Worm (Caenorhabditis elegans): ENCODE results near the gene T23G7.3.

DNA sequence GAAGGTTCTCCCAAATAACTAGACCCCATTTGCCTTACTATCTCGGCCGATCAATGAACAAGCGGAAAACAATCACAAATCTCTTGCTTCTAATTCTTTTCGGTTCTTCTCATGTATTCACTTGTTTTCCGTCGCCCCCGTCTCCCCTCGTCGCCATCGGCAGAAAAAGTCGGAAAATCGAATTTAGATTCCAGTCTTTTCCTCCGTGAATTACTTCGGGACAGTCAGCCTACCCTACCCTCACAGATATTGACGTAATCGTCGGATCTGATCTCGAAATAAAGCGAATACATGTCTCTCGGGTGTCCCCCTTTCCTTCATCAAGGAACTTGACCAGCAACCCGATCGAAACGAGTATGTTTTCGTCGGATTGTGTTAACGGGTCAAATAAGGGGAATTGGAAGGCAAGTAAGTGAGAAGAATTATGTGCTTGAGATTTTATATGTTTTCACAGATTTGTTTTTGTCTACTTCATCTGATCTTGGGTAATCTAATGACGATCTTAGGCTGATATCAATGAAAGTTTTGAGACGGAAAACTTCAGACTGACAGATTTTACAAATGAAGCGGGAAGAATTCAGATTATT, 23.0 kb upstream of the T23G7.3 start:
- no peak for TF ChIP-seq nhr-76 (tag; optimal IDR thresholded peaks at IDR 0.05)
- TF ChIP-seq snpc-4 (tag; optimal IDR thresholded peaks at IDR 0.05) = no peak
- TF ChIP-seq nhr-237 (tag; optimal IDR thresholded peaks at IDR 0.05) = no peak
- TF ChIP-seq unc-39 (tag; optimal IDR thresholded peaks at IDR 0.05) = no peak
- no peak for TF ChIP-seq blmp-1 (tag; optimal IDR thresholded peaks at IDR 0.05)

Data from whole organism, mixed stage, embryonic.